Worm (Caenorhabditis elegans) whole organism, young adult: Measurements from ENCODE around the gene trcs-2.

Experiments used
- rpc-1 ChIP-seq, 2 experiments: fragments of 150-350 bp in 1 of 2; sonication (generic microtip) in 1 of 2; optimal IDR thresholded peaks; 2 replicates each; lab custom pipeline; 2014 to 2018; ENCODE audit warnings: missing biosample characterization in 1 of 2, missing genetic modification characterization in 1 of 2, missing genetic modification reagents in 1 of 2, missing genotype in 1 of 2
- sdz-38 ChIP-seq: sonication (generic microtip); optimal IDR thresholded peaks from 2 replicates; lab custom pipeline; 2016; ENCODE audit warnings: missing genotype, missing genetic modification characterization, missing compliant biosample characterization

- TF ChIP-seq rpc-1 (optimal IDR thresholded peaks at IDR 0.05; lab: Kevin White, UChicago) (no peak), rpc-1 (tag; optimal IDR thresholded peaks at IDR 0.05; lab: Kevin White, UChicago) (no peak), sdz-38 (tag; lab: Kevin White, UChicago) (no peak)
These were observed 8.0 kb downstream of the trcs-2 start for ce11 chrII:8730281-8730680.
